Fruit fly (Drosophila melanogaster) whole organism, prepupa: ENCODE results near the gene CG42585.
"Not testable (repeated sequence)": the region's sequence is repeated elsewhere in the genome, so short reads cannot be mapped to it uniquely, and the experiment has no call there.

Source experiments
- acj6 ChIP-seq: fragments of 200-800 bp; sonication (Bioruptor generic); optimal IDR thresholded peaks from 3 replicates; lab custom pipeline; 2016; ENCODE audit warnings: missing biosample characterization, missing genetic modification characterization
- fkh ChIP-seq: fragments of 200-800 bp; sonication (Bioruptor generic); optimal IDR thresholded peaks from 3 replicates; lab custom pipeline; 2017; ENCODE audit warnings: missing biosample characterization, mild to moderate bottlenecking, missing genetic modification characterization, moderate library complexity

- TF ChIP-seq acj6; fkh (GFP tag; lab: Kevin White, UChicago): not testable (repeated sequence)
Measured at dm6 chr2L:14739614-14740013, at the start of gene CG42585.
